Fruit fly (Drosophila melanogaster): Measurements from ENCODE around the gene CG34041.

Gene CG34041

DNA sequence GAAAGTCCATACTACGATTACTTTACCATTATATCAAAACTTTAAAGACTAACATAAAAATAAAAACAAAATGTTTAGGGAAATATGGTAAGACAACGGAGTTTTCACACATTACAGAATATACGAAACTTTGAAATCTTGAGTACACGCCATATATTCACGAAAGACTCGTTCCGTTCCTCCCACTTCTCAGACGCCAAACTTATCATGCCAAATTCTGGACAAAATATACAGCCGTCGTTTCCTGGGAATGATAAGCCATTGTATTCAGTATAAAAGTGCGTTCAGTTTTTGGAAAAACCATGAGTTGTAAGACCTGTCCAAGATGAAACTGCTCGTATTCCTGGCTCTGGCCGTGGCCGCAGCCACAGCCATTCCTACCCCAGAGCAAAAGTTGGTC, 19.2 kb upstream of the CG34041 start, which contains the start of gene Jon99Fi:
Gene Jon99Fi, plus strand, starts transcription at position 301 of the 400 bp plus-strand sequence.
- TF ChIP-seq pad (GFP tag; optimal IDR thresholded peaks at IDR 0.05) = no peak
- no peak for TF ChIP-seq CG1620 (GFP tag; optimal IDR thresholded peaks at IDR 0.05)
- TF ChIP-seq Hr96 (GFP tag; optimal IDR thresholded peaks at IDR 0.05) = no peak
- no peak for TF ChIP-seq tj (GFP tag; optimal IDR thresholded peaks at IDR 0.05)
- TF ChIP-seq CG7101 (tag; optimal IDR thresholded peaks at IDR 0.05) = no peak
- TF ChIP-seq CG14711 (tag; optimal IDR thresholded peaks at IDR 0.05) = no peak
- TF ChIP-seq Crg-1 (GFP tag; optimal IDR thresholded peaks at IDR 0.05) = no peak

DNA sequence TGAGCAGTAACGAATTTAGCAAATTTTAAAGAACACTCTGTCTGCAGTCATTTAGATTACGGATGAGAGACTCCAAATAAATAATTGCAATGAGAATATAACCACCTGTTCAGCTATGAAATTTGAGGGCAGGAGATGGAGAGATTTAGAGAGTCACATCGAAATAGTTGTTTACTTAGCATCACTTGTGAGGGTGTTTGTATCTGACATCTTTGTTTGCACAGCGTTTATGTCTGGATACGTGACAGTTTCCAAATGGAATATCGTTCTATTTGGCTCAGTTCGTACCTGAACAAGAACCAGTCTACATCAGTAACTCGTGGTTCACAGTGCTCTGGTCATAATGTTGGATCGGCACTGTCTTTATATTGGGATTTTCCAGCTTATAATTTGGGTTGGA, 18.0 kb upstream of the CG34041 start, which contains the start of gene PH4alphaSG2:
Gene PH4alphaSG2, plus strand, starts transcription at position 278 of the 400 bp plus-strand sequence.
- TF ChIP-seq CG7045 (GFP tag; optimal IDR thresholded peaks at IDR 0.05) (no peak), CG1620 (GFP tag; optimal IDR thresholded peaks at IDR 0.05) (no peak), Hr96 (GFP tag; optimal IDR thresholded peaks at IDR 0.05) (no peak), CG7101 (tag; optimal IDR thresholded peaks at IDR 0.05) (no peak), cnc (optimal IDR thresholded peaks at IDR 0.05) (no peak), ovo (GFP tag; optimal IDR thresholded peaks at IDR 0.05) (no peak), Clk (GFP tag; optimal IDR thresholded peaks at IDR 0.05) (no peak), pad (GFP tag; optimal IDR thresholded peaks at IDR 0.05) (no peak), Crg-1 (GFP tag; optimal IDR thresholded peaks at IDR 0.05) (no peak), tj (GFP tag; optimal IDR thresholded peaks at IDR 0.05) (no peak), CG12768 (GFP tag; optimal IDR thresholded peaks at IDR 0.05) (no peak)

DNA sequence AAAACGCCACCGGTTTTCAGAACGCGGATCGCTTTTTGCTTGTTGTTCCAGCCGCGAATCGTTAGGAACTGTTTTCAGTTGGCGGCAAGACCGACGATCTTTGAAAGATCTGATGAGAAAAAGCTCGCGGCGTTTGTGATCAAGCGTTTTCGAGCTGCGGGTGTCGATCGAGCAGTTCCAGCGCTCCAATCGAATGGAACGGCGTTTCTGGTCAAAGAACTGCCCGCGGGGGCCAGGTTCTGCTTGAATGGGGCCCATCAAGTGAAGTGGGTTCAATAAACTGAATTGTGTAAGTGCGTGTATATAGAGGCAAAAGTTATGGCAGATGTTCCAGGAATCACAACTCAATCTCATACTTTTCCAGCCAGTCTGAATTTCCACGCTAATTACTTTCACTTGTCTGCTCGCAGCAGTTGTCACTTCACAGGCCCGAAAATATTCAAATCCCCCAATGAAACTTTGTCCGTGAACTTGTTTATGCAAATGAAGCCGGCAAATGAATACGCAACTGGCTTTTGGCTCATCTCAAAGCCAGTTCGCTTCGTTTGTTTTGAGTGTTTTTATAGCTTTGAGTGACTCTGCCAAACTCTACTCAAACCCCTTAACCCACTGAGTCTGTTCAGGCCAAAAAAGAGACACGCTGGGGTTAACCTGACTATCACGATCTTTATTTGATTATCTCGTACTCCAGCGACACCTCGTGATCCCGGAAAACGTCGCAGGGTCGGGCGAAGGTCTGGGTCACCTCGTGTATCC, 11.5 kb upstream of the CG34041 start, which contains the start of gene PH4alphaMP:
Gene PH4alphaMP, minus strand, starts transcription at position 51 of the 756 bp plus-strand sequence.
- TF ChIP-seq bab1 (GFP tag; optimal IDR thresholded peaks at IDR 0.05) = no peak
- no peak for TF ChIP-seq CG11617 (GFP tag; optimal IDR thresholded peaks at IDR 0.05)
- TF ChIP-seq Mnt (GFP tag; optimal IDR thresholded peaks at IDR 0.05) = no peak
- no peak for TF ChIP-seq pad (GFP tag; optimal IDR thresholded peaks at IDR 0.05)
- TF ChIP-seq Hr96 (GFP tag; optimal IDR thresholded peaks at IDR 0.05) = no peak
- TF ChIP-seq CG1620 (GFP tag; optimal IDR thresholded peaks at IDR 0.05) = no peak
- TF ChIP-seq toe (GFP tag; optimal IDR thresholded peaks at IDR 0.05) = no peak
- no peak for TF ChIP-seq cnc (optimal IDR thresholded peaks at IDR 0.05)
- TF ChIP-seq kay (GFP tag; ENCODE audit: borderline replicate concordance) = no peak
- TF ChIP-seq CG7045 (GFP tag; optimal IDR thresholded peaks at IDR 0.05) = no peak
- no peak for TF ChIP-seq cic (GFP tag; optimal IDR thresholded peaks at IDR 0.05)
- TF ChIP-seq CG33017 (tag; optimal IDR thresholded peaks at IDR 0.05) = no peak
- no peak for TF ChIP-seq Clk (GFP tag; optimal IDR thresholded peaks at IDR 0.05)
- no peak for TF ChIP-seq ovo (GFP tag; optimal IDR thresholded peaks at IDR 0.05)
- no peak for TF ChIP-seq CG14711 (tag; optimal IDR thresholded peaks at IDR 0.05)
- TF ChIP-seq CG7101 (tag; optimal IDR thresholded peaks at IDR 0.05) = no peak
- no peak for TF ChIP-seq Crg-1 (GFP tag; optimal IDR thresholded peaks at IDR 0.05)
- no peak for TF ChIP-seq CG5204 (GFP tag; optimal IDR thresholded peaks at IDR 0.05)
- no peak for TF ChIP-seq CG12768 (GFP tag; optimal IDR thresholded peaks at IDR 0.05)

DNA sequence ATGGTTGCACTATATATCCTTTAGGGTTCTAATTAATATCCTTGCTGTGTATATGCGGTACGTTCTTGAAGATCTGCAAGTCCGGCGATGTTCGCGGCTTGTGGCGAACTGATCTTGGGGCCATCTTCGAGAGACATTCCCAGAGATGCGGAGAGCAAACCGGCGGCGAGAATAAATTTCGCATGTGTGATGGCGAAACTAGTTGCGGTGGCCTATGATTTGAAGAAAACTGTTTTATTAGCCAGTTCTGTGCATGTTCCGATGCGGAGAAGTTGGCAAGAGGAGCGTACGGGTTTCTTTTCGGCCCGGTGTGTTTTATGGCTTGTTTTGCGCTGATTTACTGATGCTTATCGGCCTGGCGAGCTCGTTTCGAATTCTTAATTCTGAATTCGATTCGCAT, 7.6 kb upstream of the CG34041 start, which contains the start of gene PH4alphaNE1:
Gene PH4alphaNE1, minus strand, starts transcription at position 101 of the 400 bp plus-strand sequence.
- no peak for TF ChIP-seq ovo (GFP tag; optimal IDR thresholded peaks at IDR 0.05)
- TF ChIP-seq CG33017 (tag; optimal IDR thresholded peaks at IDR 0.05) = no peak
- no peak for TF ChIP-seq CG14711 (tag; optimal IDR thresholded peaks at IDR 0.05)
- TF ChIP-seq Crg-1 (GFP tag; optimal IDR thresholded peaks at IDR 0.05) = no peak
- no peak for TF ChIP-seq cnc (optimal IDR thresholded peaks at IDR 0.05)
- TF ChIP-seq CG5204 (GFP tag; optimal IDR thresholded peaks at IDR 0.05) = no peak
- no peak for TF ChIP-seq pad (GFP tag; optimal IDR thresholded peaks at IDR 0.05)
- TF ChIP-seq Hr96 (GFP tag; optimal IDR thresholded peaks at IDR 0.05) = no peak
- no peak for TF ChIP-seq cic (GFP tag; optimal IDR thresholded peaks at IDR 0.05)
- TF ChIP-seq Clk (GFP tag; optimal IDR thresholded peaks at IDR 0.05) = no peak
- no peak for TF ChIP-seq CG11617 (GFP tag; optimal IDR thresholded peaks at IDR 0.05)

DNA sequence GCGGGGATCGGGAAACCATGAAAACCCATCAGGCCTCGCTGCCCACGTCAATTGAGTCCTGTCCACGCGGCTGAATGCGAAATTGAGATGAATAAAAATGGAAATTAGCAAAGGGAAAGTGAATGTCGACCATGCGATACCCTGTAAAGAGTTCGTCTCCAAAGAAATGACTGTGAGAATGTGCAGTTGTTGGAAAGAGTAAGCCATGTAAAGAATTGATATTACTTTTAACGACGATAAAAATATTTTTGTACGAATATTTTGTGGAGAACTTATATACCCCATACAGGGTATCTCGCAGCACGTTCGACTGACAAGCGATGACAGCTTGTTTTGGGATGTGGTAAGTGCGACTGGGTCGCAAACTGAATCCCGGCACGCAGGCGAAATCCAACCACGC, 6.6 kb upstream of the CG34041 start:
- TF ChIP-seq toe (GFP tag; optimal IDR thresholded peaks at IDR 0.05) (no peak), pad (GFP tag; optimal IDR thresholded peaks at IDR 0.05) (no peak), ovo (GFP tag; optimal IDR thresholded peaks at IDR 0.05) (no peak), Clk (GFP tag; optimal IDR thresholded peaks at IDR 0.05) (no peak), Crg-1 (GFP tag; optimal IDR thresholded peaks at IDR 0.05) (no peak), CG7045 (GFP tag; optimal IDR thresholded peaks at IDR 0.05) (no peak), cnc (optimal IDR thresholded peaks at IDR 0.05) (no peak), Mnt (GFP tag; optimal IDR thresholded peaks at IDR 0.05) (no peak), Hr96 (GFP tag; optimal IDR thresholded peaks at IDR 0.05) (no peak), kay (GFP tag; ENCODE audit: borderline replicate concordance) (no peak), CG33017 (tag; optimal IDR thresholded peaks at IDR 0.05) (no peak), bab1 (GFP tag; optimal IDR thresholded peaks at IDR 0.05) (no peak), cic (GFP tag; optimal IDR thresholded peaks at IDR 0.05) (no peak), CG11617 (GFP tag; optimal IDR thresholded peaks at IDR 0.05) (no peak)

DNA sequence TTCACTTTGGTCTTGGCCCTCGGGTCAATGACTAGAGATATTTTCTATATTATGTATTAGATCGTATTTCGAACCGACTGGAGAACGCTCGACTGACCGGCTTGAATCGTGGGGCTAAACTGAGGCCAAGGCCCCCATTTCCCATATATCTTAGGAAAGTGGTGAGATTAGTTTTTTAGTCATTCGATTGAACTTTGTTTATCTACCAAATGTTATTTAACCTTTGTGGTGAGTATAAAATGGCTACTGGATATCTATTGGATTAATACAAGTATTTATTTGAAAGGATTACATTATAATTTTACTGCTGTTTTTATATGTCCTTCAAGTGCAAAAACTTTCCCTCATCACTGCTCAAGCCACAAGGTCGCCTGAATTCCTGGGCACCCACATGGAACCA, 4.4 kb upstream of the CG34041 start, which contains the start of gene CG31371:
Gene CG31371, minus strand, starts transcription at position 101 of the 400 bp plus-strand sequence.
- TF ChIP-seq CG1620 (GFP tag; optimal IDR thresholded peaks at IDR 0.05) = no peak
- TF ChIP-seq pad (GFP tag; optimal IDR thresholded peaks at IDR 0.05) = no peak
- no peak for TF ChIP-seq Mnt (GFP tag; optimal IDR thresholded peaks at IDR 0.05)
- TF ChIP-seq Clk (GFP tag; optimal IDR thresholded peaks at IDR 0.05) = no peak
- TF ChIP-seq CG5204 (GFP tag; optimal IDR thresholded peaks at IDR 0.05) = no peak
- no peak for TF ChIP-seq kay (GFP tag; ENCODE audit: borderline replicate concordance)
- TF ChIP-seq tj (GFP tag; optimal IDR thresholded peaks at IDR 0.05) = no peak
- TF ChIP-seq ovo (GFP tag; optimal IDR thresholded peaks at IDR 0.05) = no peak
- TF ChIP-seq CG14711 (tag; optimal IDR thresholded peaks at IDR 0.05) = no peak
- no peak for TF ChIP-seq toe (GFP tag; optimal IDR thresholded peaks at IDR 0.05)
- no peak for TF ChIP-seq CG7101 (tag; optimal IDR thresholded peaks at IDR 0.05)
- no peak for TF ChIP-seq CG12768 (GFP tag; optimal IDR thresholded peaks at IDR 0.05)

Data from whole organism, adult.